Fruit fly (Drosophila melanogaster): ENCODE measurements around the gene sob.
A peak's percentile ranks its signal among the peaks of the same experiment; 100 is the strongest.

sob gene

dm6 chr2L:3594629-3595028 is 14.1 kb upstream of the sob start:
- TF ChIP-seq noc (tag; optimal IDR thresholded peaks at IDR 0.05) = no peak

dm6 chr2L:3594000-3594399 is 13.4 kb upstream of the sob start:
- no peak for TF ChIP-seq noc (tag; optimal IDR thresholded peaks at IDR 0.05)

dm6 chr2L:3590797-3591196 is 10.2 kb upstream of the sob start:
- TF ChIP-seq noc (tag; optimal IDR thresholded peaks at IDR 0.05) = no peak

dm6 chr2L:3588841-3589240 is 8.3 kb upstream of the sob start:
- no peak for TF ChIP-seq noc (tag; optimal IDR thresholded peaks at IDR 0.05)

- no peak for TF ChIP-seq noc (tag; optimal IDR thresholded peaks at IDR 0.05)
Measured at dm6 chr2L:3587907-3588733, 7.6 kb upstream of the sob start.

- TF ChIP-seq noc (tag; optimal IDR thresholded peaks at IDR 0.05) = no peak
Measured at dm6 chr2L:3587286-3587685, 6.7 kb upstream of the sob start.

dm6 chr2L:3585318-3585717 is 4.7 kb upstream of the sob start:
- TF ChIP-seq noc (tag; optimal IDR thresholded peaks at IDR 0.05) = no peak

dm6 chr2L:3584296-3584671 is 3.7 kb upstream of the sob start:
- TF ChIP-seq noc (tag; optimal IDR thresholded peaks at IDR 0.05) = no peak

- TF ChIP-seq noc (tag; optimal IDR thresholded peaks at IDR 0.05) = no peak
Measured at dm6 chr2L:3583405-3584295, 3.1 kb upstream of the sob start.

- no peak for TF ChIP-seq noc (tag; optimal IDR thresholded peaks at IDR 0.05)
Measured at dm6 chr2L:3582692-3583091, 2.1 kb upstream of the sob start.

- TF ChIP-seq noc (tag; optimal IDR thresholded peaks at IDR 0.05) = no peak
Measured at dm6 chr2L:3576520-3576919, 4.0 kb downstream of the sob start.

dm6 chr2L:3575679-3576442 is 4.7 kb downstream of the sob start, which contains the start of gene CG43815:
TSS of gene CG43815 (plus strand) at chr2L:3576210.
- no peak for TF ChIP-seq noc (tag; optimal IDR thresholded peaks at IDR 0.05)

- no peak for TF ChIP-seq noc (tag; optimal IDR thresholded peaks at IDR 0.05)
Measured at dm6 chr2L:3573907-3574306, 6.7 kb downstream of the sob start.

dm6 chr2L:3573172-3573755 is 7.3 kb downstream of the sob start:
- TF ChIP-seq noc (tag; optimal IDR thresholded peaks at IDR 0.05) = peak; percentile 26

- no peak for TF ChIP-seq noc (tag; optimal IDR thresholded peaks at IDR 0.05)
Measured at dm6 chr2L:3572529-3573171, 7.9 kb downstream of the sob start.
